Worm (Caenorhabditis elegans) whole organism, midembryonic: ENCODE results near the gene K01D12.9.

Experiments used
- T22C8.4 ChIP-seq: fragments of 200-800 bp; sonication (Bioruptor generic); IDR thresholded peaks from 2 replicates; pipeline ENCODE4 v1.3.6; 2022; ENCODE audit warnings: missing genetic modification characterization, missing compliant biosample characterization
- cog-1 ChIP-seq: sonication (generic microtip); optimal IDR thresholded peaks from 2 replicates; lab custom pipeline; 2016; ENCODE audit warnings: missing genetic modification characterization, missing compliant biosample characterization
- klf-2 ChIP-seq: fragments of 200-800 bp; sonication (Bioruptor generic); conservative IDR thresholded peaks from 2 replicates; pipeline ENCODE4 v1.3.6; 2022; ENCODE audit warnings: missing genetic modification reagents, missing genetic modification characterization, missing compliant biosample characterization
- ref-1 ChIP-seq: fragments of 200-800 bp; sonication (Bioruptor generic); conservative IDR thresholded peaks from 2 replicates; pipeline ENCODE4 v1.3.6; 2022; ENCODE audit warnings: missing genetic modification reagents, missing genetic modification characterization, missing compliant biosample characterization
- tab-1 ChIP-seq: fragments of 200-800 bp; sonication (Bioruptor generic); IDR thresholded peaks from 2 replicates; pipeline ENCODE4 v1.3.6; 2022; ENCODE audit warnings: missing genetic modification characterization, missing compliant biosample characterization
- ztf-23 ChIP-seq: fragments of 200-800 bp; sonication (Bioruptor generic); IDR thresholded peaks from 2 replicates; pipeline ENCODE4 v1.3.6; 2022; ENCODE audit warnings: missing genetic modification reagents, missing genetic modification characterization, missing compliant biosample characterization

- TF ChIP-seq klf-2 (GFP tag; lab: Robert Waterston, UW) (no peak), ref-1 (GFP tag; lab: Robert Waterston, UW) (no peak), ztf-23 (GFP tag; lab: Robert Waterston, UW) (no peak), cog-1 (tag; lab: Kevin White, UChicago) (no peak), tab-1 (no peak), T22C8.4 (GFP tag; lab: Robert Waterston, UW) (no peak)
These were observed 18.3 kb downstream of the K01D12.9 start, which contains the start of gene K01D12.15 for ce11 chrV:12386154-12386553.
